Worm (Caenorhabditis elegans) whole organism, early embryonic: ENCODE measurements around the gene F23A7.1.

Experiments used
- B0310.2 ChIP-seq: sonication (generic microtip); optimal IDR thresholded peaks from 2 replicates; lab custom pipeline; 2016; ENCODE audit warnings: mild to moderate bottlenecking, missing genetic modification characterization, missing compliant biosample characterization
- F13C5.2 ChIP-seq: sonication (generic microtip); optimal IDR thresholded peaks from 2 replicates; lab custom pipeline; 2017; ENCODE audit warnings: mild to moderate bottlenecking, missing genetic modification characterization, inconsistent platforms, missing compliant biosample characterization
- aly-1 ChIP-seq: sonication (generic microtip); optimal IDR thresholded peaks from 2 replicates; lab custom pipeline; 2016; ENCODE audit warnings: missing genetic modification characterization, missing compliant biosample characterization
- ama-1 ChIP-seq: fragments of 150-350 bp; optimal IDR thresholded peaks from 2 replicates; lab custom pipeline; 2014
- ceh-13 ChIP-seq: fragments of 200-800 bp; sonication (Bioruptor generic); optimal IDR thresholded peaks from 2 replicates; lab custom pipeline; 2018; ENCODE audit warnings: mild to moderate bottlenecking, missing genetic modification characterization, missing compliant biosample characterization
- ceh-36 ChIP-seq: sonication (generic microtip); optimal IDR thresholded peaks from 2 replicates; lab custom pipeline; 2016; ENCODE audit warnings: missing genetic modification characterization, inconsistent platforms, missing compliant biosample characterization
- ets-7 ChIP-seq: sonication (generic microtip); optimal IDR thresholded peaks from 2 replicates; lab custom pipeline; 2016; ENCODE audit warnings: missing genotype, missing genetic modification characterization, missing compliant biosample characterization
- flt-1 ChIP-seq: fragments of 200-800 bp; sonication (Bioruptor generic); IDR thresholded peaks from 2 replicates; pipeline ENCODE4 v1.3.6; 2022; ENCODE audit warnings: missing genetic modification characterization, missing compliant biosample characterization
- hmbx-1 ChIP-seq: sonication (generic microtip); optimal IDR thresholded peaks from 2 replicates; lab custom pipeline; 2016; ENCODE audit warnings: mild to moderate bottlenecking, missing genetic modification characterization, missing compliant biosample characterization
- hmg-4 ChIP-seq: fragments of 200-800 bp; sonication (Bioruptor generic); optimal IDR thresholded peaks from 2 replicates; lab custom pipeline; 2018; ENCODE audit warnings: mild to moderate bottlenecking, missing genetic modification characterization, missing compliant biosample characterization
- hnd-1 ChIP-seq: sonication (generic microtip); optimal IDR thresholded peaks from 2 replicates; lab custom pipeline; 2016; ENCODE audit warnings: missing genetic modification characterization, missing compliant biosample characterization
- pes-1 ChIP-seq: fragments of 200-800 bp; sonication (Bioruptor generic); IDR thresholded peaks from 2 replicates; pipeline ENCODE4 v1.3.6; 2022; ENCODE audit warnings: missing genetic modification reagents, missing genetic modification characterization, missing compliant biosample characterization
- scrt-1 ChIP-seq: fragments of 200-800 bp; sonication (Bioruptor generic); IDR thresholded peaks from 2 replicates; pipeline ENCODE4 v1.3.6; 2022; ENCODE audit warnings: missing genetic modification characterization, missing compliant biosample characterization
- sea-1 ChIP-seq: fragments of 200-800 bp; sonication (Bioruptor generic); conservative IDR thresholded peaks from 2 replicates; pipeline ENCODE4 v1.3.6; 2022; ENCODE audit warnings: missing genetic modification characterization, missing compliant biosample characterization
- tbx-11 ChIP-seq: fragments of 200-800 bp; sonication (Bioruptor generic); IDR thresholded peaks from 2 replicates; pipeline ENCODE4 v1.3.6; 2022; ENCODE audit warnings: missing genetic modification characterization, missing compliant biosample characterization
- tbx-37 ChIP-seq: fragments of 200-800 bp; sonication (Bioruptor generic); conservative IDR thresholded peaks from 2 replicates; pipeline ENCODE4 v1.3.6; 2022; ENCODE audit warnings: missing genetic modification reagents, missing genetic modification characterization, missing compliant biosample characterization
- tra-4 ChIP-seq: sonication (generic microtip); optimal IDR thresholded peaks from 2 replicates; lab custom pipeline; 2017; ENCODE audit warnings: missing genetic modification characterization, missing compliant biosample characterization

The F23A7.1 gene

DNA sequence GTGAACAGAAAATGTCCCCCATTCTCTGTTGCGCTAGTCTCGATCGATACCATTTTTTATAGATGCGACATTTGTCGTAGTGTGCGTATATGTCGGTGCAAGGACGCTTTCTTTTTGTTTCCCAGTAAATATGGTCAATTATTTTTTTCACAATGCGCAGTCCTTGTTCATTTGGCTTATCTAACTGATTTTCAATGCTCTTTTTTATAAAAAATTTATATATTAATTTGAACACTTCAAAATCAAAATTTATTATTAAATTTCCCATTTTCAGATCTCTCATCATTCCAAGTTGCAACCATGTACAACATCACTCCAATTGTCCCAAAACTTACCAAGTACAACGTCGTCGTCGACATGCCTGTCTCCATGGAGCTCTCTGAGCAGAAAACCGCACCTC is at the start of gene F23A7.1:
F23A7.1 (plus strand) TSS at position 301 of the 400 bp plus-strand sequence.
- no peak for TF ChIP-seq hmbx-1 (tag; lab: Kevin White, UChicago)
- TF ChIP-seq aly-1 (tag; lab: Kevin White, UChicago), result no peak
- no peak for TF ChIP-seq F13C5.2 (tag; lab: Kevin White, UChicago)
- no peak for TF ChIP-seq ceh-36 (tag; lab: Kevin White, UChicago)
- TF ChIP-seq ama-1 (lab: Kevin White, UChicago), result no peak
- TF ChIP-seq tra-4, result no peak
- no peak for TF ChIP-seq B0310.2
- no peak for TF ChIP-seq scrt-1 (GFP tag; lab: Robert Waterston, UW)
- no peak for TF ChIP-seq ceh-13 (GFP tag; lab: Kevin White, UChicago)
- TF ChIP-seq pes-1 (GFP tag; lab: Robert Waterston, UW), result no peak
- no peak for TF ChIP-seq sea-1
- no peak for TF ChIP-seq ets-7 (tag; lab: Kevin White, UChicago)
- no peak for TF ChIP-seq tbx-37 (GFP tag; lab: Robert Waterston, UW)
- no peak for TF ChIP-seq flt-1 (GFP tag; lab: Robert Waterston, UW)
- no peak for TF ChIP-seq tbx-11 (GFP tag; lab: Robert Waterston, UW)
- no peak for TF ChIP-seq hmg-4 (GFP tag; lab: Kevin White, UChicago)
- no peak for TF ChIP-seq hnd-1 (tag; lab: Kevin White, UChicago)

DNA sequence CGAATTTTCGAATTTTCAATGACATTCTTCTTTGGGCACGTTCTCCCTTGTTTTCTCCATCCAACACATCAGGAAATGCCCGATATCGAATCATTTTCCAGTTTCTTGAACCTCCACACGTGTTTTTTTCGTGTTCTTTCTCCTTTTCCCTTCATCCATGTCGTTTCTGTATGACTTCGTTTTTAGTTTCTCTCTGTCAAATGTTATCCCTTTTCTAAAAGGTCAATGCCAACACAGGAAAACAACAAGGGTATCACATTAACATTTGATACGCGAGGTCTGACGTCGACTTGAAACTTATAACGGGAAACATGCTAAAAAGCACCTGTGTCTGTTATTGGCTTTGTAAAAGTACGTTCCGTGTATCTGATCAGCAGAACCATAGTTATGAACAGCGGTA is 44.3 kb upstream of the F23A7.1 start:
- no peak for TF ChIP-seq ceh-13 (GFP tag; lab: Kevin White, UChicago)
- TF ChIP-seq ets-7 (tag; lab: Kevin White, UChicago), result no peak
- no peak for TF ChIP-seq tra-4
- no peak for TF ChIP-seq F13C5.2 (tag; lab: Kevin White, UChicago)
- TF ChIP-seq hmg-4 (GFP tag; lab: Kevin White, UChicago), result no peak
- no peak for TF ChIP-seq flt-1 (GFP tag; lab: Robert Waterston, UW)
- no peak for TF ChIP-seq B0310.2
- no peak for TF ChIP-seq pes-1 (GFP tag; lab: Robert Waterston, UW)
- TF ChIP-seq ceh-36 (tag; lab: Kevin White, UChicago), result no peak
- TF ChIP-seq scrt-1 (GFP tag; lab: Robert Waterston, UW), result no peak
- no peak for TF ChIP-seq ama-1 (lab: Kevin White, UChicago)

DNA sequence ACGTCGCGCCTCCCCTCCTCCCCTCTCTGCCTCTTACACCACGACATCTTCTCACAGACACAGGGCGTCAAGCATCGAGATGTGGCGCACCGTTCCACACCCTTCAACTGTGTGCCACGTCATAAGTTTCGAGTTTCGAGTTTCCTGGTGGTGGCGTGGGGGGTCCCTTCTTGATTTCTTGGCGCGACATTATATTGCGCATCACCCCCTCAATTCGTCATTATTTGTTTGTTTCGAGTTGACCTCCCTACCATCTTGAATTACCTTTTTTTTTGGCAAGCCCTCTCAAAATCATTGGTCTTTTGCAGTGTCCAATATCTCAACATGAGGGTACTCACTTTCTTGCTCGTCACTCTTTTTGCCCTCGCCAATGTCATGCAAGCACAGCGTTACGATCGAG is 33.1 kb upstream of the F23A7.1 start, which contains the start of gene nlp-67:
nlp-67 (plus strand) TSS at position 301 of the 400 bp plus-strand sequence.
- no peak for TF ChIP-seq ceh-36 (tag; lab: Kevin White, UChicago)
- TF ChIP-seq tbx-11 (GFP tag; lab: Robert Waterston, UW), result no peak
- TF ChIP-seq flt-1 (GFP tag; lab: Robert Waterston, UW), result no peak
- no peak for TF ChIP-seq hmbx-1 (tag; lab: Kevin White, UChicago)
- no peak for TF ChIP-seq tbx-37 (GFP tag; lab: Robert Waterston, UW)
- no peak for TF ChIP-seq ama-1 (lab: Kevin White, UChicago)

DNA sequence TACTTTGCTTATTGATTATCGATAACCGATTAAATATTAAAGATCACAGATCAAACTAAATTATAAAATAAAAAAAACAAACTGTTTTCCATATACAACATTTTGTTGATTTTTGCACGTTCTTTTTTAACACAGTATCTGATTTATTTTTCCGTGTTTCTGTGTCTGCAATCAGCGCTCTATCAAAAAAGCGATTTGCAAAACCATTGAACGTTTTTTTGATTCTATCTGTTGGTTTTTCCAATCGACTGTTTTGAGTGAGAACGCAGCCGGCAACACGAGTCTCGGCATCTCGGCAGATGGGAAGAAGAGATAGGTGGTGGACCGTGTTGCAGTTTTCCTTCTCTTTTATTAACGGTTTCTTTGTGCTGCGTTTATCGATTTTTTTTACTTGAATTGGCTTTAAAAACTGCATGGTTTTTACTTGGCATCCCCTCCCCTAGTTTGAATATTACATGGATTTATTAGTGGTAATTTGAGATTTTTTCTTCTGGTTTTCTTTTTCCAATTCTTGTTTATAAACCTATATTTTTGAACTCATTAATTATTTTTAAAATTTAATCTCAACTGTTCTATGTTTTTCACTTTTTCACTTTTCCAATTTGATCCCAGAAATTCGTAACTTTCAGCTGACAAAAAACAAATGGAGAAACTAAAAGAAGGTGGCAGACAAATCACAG is 27.8 kb upstream of the F23A7.1 start, which contains the start of gene slc-25A21:
slc-25A21 (plus strand) TSS at position 630 of the 680 bp plus-strand sequence.
- no peak for TF ChIP-seq hnd-1 (tag; lab: Kevin White, UChicago)
- TF ChIP-seq B0310.2, result no peak

DNA sequence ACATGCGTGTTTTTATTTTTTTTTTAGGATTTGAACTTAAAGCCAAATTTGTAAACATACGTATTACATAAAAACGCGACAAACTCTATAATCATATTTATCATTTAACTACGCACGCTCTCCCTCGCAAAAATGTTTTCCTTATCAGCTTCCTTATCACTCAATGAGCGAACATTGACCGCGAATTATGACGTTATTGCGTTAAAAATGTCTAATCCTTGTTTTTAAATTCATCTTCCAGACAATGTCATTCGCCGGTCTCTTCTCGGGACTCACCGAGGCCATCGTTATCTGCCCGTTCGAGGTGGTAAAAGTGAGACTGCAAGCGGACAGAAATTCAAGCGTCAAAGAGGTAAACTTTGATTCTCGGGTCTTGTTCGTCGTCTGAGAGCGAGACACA is 24.6 kb upstream of the F23A7.1 start:
- TF ChIP-seq flt-1 (GFP tag; lab: Robert Waterston, UW) (no peak), ceh-13 (GFP tag; lab: Kevin White, UChicago) (no peak), ceh-36 (tag; lab: Kevin White, UChicago) (no peak), ets-7 (tag; lab: Kevin White, UChicago) (no peak), aly-1 (tag; lab: Kevin White, UChicago) (no peak), pes-1 (GFP tag; lab: Robert Waterston, UW) (no peak), tbx-37 (GFP tag; lab: Robert Waterston, UW) (no peak), F13C5.2 (tag; lab: Kevin White, UChicago) (no peak), hmbx-1 (tag; lab: Kevin White, UChicago) (no peak), hmg-4 (GFP tag; lab: Kevin White, UChicago) (no peak), sea-1 (no peak), B0310.2 (no peak), hnd-1 (tag; lab: Kevin White, UChicago) (no peak), tra-4 (no peak), ama-1 (lab: Kevin White, UChicago) (no peak), scrt-1 (GFP tag; lab: Robert Waterston, UW) (no peak)

DNA sequence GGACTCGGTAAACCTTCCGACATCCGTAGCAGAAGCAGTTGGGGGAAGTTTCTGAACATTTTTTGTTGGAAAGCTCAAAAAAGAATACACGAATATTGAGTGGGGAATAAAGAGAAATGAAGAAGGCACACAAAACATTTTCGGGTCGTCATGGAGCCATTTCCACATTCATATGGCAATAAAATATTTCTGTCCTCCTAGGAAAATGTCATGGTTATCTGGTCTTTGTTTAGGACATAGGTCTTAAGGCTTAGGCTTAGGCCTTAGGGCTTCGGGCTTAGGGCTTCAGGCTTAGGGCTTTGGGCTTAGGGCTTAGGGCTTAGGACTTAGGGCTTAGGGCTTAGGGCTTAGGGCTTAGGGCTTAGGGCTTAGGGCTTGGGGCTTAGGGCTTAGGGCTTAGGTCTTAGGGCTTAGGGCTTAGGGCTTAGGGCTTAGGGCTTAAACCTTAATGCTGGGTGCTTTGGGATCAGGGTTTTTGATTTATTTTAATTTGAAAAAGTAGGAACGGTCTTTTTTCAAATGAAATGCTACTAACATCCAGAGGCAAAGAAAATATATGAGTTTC is 17.9 kb upstream of the F23A7.1 start, which contains the start of gene R11.3:
R11.3 (minus strand) TSS at position 51 of the 565 bp plus-strand sequence.
- no peak for TF ChIP-seq hmg-4 (GFP tag; lab: Kevin White, UChicago)
- peak; percentile 93 for TF ChIP-seq ceh-36 (tag; lab: Kevin White, UChicago)

DNA sequence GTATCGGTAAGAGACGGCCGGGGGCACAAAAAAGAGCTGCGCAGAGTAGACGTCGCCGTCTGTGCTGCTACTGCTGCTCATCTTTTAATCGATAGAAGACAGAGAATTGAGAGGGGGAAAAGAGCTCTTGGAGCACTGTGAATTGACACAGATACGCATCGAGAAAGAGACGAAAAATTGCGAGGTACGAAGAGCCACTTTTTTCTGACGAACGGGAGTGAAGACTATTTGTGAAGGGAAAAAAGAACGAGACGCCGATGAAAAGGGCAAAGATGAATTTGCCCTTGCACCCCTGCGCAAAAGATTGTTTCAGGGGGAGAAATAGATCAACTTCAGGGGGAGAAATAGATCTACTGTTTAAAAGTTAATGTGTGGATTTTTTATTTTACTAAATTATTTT is 15.0 kb upstream of the F23A7.1 start:
- TF ChIP-seq tbx-11 (GFP tag; lab: Robert Waterston, UW) (no peak), hmg-4 (GFP tag; lab: Kevin White, UChicago) (peak; percentile 8)

DNA sequence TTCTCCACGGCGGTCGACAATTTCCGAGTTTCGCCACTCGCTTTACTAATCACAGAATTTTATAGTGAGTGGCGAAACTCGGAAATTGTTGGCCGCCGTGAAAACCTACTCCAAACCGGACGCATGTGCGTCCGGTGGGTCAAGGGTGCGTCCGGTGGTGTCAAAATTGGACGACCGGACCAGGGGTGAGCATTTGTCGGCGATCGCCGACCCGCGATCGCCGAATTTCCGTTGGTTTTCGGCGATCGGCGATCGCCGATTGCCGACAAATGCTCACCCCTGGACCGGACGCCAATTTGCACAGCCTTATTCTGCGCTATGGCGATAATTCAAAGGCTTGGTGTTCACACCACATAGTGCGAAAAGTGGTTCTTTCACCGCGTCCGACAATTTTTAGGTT is 12.9 kb upstream of the F23A7.1 start:
- no peak for TF ChIP-seq ceh-13 (GFP tag; lab: Kevin White, UChicago)
- no peak for TF ChIP-seq hmg-4 (GFP tag; lab: Kevin White, UChicago)
- TF ChIP-seq scrt-1 (GFP tag; lab: Robert Waterston, UW), result no peak
- no peak for TF ChIP-seq tbx-37 (GFP tag; lab: Robert Waterston, UW)
- TF ChIP-seq flt-1 (GFP tag; lab: Robert Waterston, UW), result no peak
- TF ChIP-seq ets-7 (tag; lab: Kevin White, UChicago), result no peak
- no peak for TF ChIP-seq aly-1 (tag; lab: Kevin White, UChicago)
- no peak for TF ChIP-seq hnd-1 (tag; lab: Kevin White, UChicago)
- TF ChIP-seq sea-1, result no peak
- no peak for TF ChIP-seq pes-1 (GFP tag; lab: Robert Waterston, UW)
- no peak for TF ChIP-seq tra-4
